Fruit fly (Drosophila melanogaster): ENCODE results near the gene CheB38a.

Gene CheB38a

DNA sequence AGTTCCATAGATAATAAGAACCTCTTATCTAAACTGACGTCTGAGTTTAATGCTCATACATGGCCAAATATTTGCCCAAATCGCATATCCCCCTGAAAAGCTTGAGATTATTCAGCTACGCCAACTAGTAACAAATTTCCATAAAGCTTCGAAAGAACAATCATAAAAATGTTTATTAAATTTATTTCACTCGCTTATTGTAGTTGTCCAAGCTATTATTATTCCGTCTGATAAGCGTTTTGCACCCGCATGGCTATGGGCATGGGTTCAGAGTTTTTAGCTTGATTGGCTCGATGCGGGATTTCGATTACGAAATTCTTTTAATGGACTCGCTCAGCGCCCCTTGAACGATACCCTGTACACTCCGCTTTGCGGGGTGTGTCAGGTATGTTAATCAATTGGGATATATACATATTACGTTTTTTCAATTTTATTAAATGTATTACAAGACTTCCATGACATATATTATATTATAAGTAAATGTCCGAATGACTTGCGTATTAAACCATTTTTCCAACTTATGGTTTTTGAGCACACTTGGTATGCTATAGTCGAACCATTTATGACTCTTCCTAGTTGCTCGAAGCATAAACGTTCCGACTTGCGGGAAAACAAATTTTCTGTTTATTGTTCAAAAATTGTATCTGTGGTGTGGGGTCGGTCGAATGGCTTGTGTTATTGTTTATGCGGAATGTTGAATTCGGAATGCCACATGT, 12.6 kb downstream of the CheB38a start (continued):
- TF ChIP-seq Atf6 (GFP tag; IDR thresholded peaks at IDR 0.05) (peak; percentile 98), sima (GFP tag; optimal IDR thresholded peaks at IDR 0.05) (peak; percentile 48), CG17361 (GFP tag; IDR thresholded peaks at IDR 0.05) (peak; percentile 96), CG6654 (GFP tag; optimal IDR thresholded peaks at IDR 0.05) (peak; percentile 84), CG16779 (GFP tag; IDR thresholded peaks at IDR 0.05) (peak; percentile 72; the same call in 1 of the 2 replicates), az2 (GFP tag; optimal IDR thresholded peaks at IDR 0.05) (peak; percentile 95), ems (GFP tag; optimal IDR thresholded peaks at IDR 0.05) (peak; percentile 86), slp2 (GFP tag; optimal IDR thresholded peaks at IDR 0.05) (peak; percentile 73), Eip74EF (GFP tag; optimal IDR thresholded peaks at IDR 0.05) (peak in 1 of 2 experiments; percentile 94), CG13775 (GFP tag; optimal IDR thresholded peaks at IDR 0.05) (peak; percentile 94), bbx (GFP tag; IDR thresholded peaks at IDR 0.05; ENCODE audit: partially characterized antibody) (peak; percentile 63; the same call in 1 of the 2 replicates), tll (GFP tag; optimal IDR thresholded peaks at IDR 0.05) (no peak), Max (GFP tag; optimal IDR thresholded peaks at IDR 0.05) (peak; percentile 88), pita (GFP tag; optimal IDR thresholded peaks at IDR 0.05) (no peak), salm (tag; optimal IDR thresholded peaks at IDR 0.05) (peak; percentile 92), sens (GFP tag) (peak; percentile 94), sob (GFP tag; IDR thresholded peaks at IDR 0.05) (peak; percentile 95), cas (GFP tag; IDR thresholded peaks at IDR 0.05) (peak; percentile 85), CG16863 (GFP tag; optimal IDR thresholded peaks at IDR 0.05) (peak; percentile 80), zf30C (GFP tag; optimal IDR thresholded peaks at IDR 0.05) (no peak), crc (GFP tag; optimal IDR thresholded peaks at IDR 0.05) (peak; percentile 55), CG10321 (GFP tag; IDR thresholded peaks at IDR 0.05) (peak; percentile 73; the same call in 1 of the 2 replicates), Antp (GFP tag; optimal IDR thresholded peaks at IDR 0.05) (peak; percentile 17), Taf1 (GFP tag; IDR thresholded peaks at IDR 0.05) (peak; percentile 85), CG2120 (GFP tag; optimal IDR thresholded peaks at IDR 0.05) (peak; percentile 96), CG4854 (GFP tag; optimal IDR thresholded peaks at IDR 0.05) (peak; percentile 89), E2f2 (GFP tag; IDR thresholded peaks at IDR 0.05) (peak; percentile 81), CG18764 (GFP tag; optimal IDR thresholded peaks at IDR 0.05) (peak; percentile 88), CG15514 (GFP tag; optimal IDR thresholded peaks at IDR 0.05) (peak; percentile 92), Rx (GFP tag; IDR thresholded peaks at IDR 0.05) (peak; percentile 89), Jarid2 (GFP tag; optimal IDR thresholded peaks at IDR 0.05) (peak; percentile 86), CG10462 (GFP tag; optimal IDR thresholded peaks at IDR 0.05) (peak; percentile 87), unpg (GFP tag; optimal IDR thresholded peaks at IDR 0.05) (peak; percentile 97), CG15696 (tag; optimal IDR thresholded peaks at IDR 0.05) (peak; percentile 84), ewg (GFP tag; optimal IDR thresholded peaks at IDR 0.05) (peak; percentile 89), Hey (tag; optimal IDR thresholded peaks at IDR 0.05) (peak; percentile 63), Dip2 (GFP tag; IDR thresholded peaks at IDR 0.05) (peak; percentile 61), ap (GFP tag; IDR thresholded peaks at IDR 0.05) (peak; percentile 94), sug (tag; optimal IDR thresholded peaks at IDR 0.05) (peak; percentile 93), CG1832 (GFP tag; optimal IDR thresholded peaks at IDR 0.05) (no peak), Six4 (GFP tag; optimal IDR thresholded peaks at IDR 0.05) (peak; percentile 88), CG31441 (GFP tag; IDR thresholded peaks at IDR 0.05) (peak; percentile 97), CG14014 (GFP tag; IDR thresholded peaks at IDR 0.05) (peak; percentile 96), CG10147 (GFP tag; optimal IDR thresholded peaks at IDR 0.05) (peak; percentile 92), Rfx (GFP tag; IDR thresholded peaks at IDR 0.05) (peak; percentile 97), sisA (GFP tag; IDR thresholded peaks at IDR 0.05) (peak; percentile 92), CG4707 (GFP tag; optimal IDR thresholded peaks at IDR 0.05) (peak; percentile 79), nmo (GFP tag; optimal IDR thresholded peaks at IDR 0.05) (peak; percentile 96), lbe (GFP tag; optimal IDR thresholded peaks at IDR 0.05) (peak; percentile 18)

Measured in whole organism, embryonic.